Fruit fly (Drosophila melanogaster): Measurements from ENCODE around the gene CG5391.

- TF ChIP-seq CG32264 (GFP tag; optimal IDR thresholded peaks at IDR 0.05) (no peak), Hnf4 (GFP tag; optimal IDR thresholded peaks at IDR 0.05) (no peak), Dfd (GFP tag; optimal IDR thresholded peaks at IDR 0.05) (no peak), foxo (GFP tag; optimal IDR thresholded peaks at IDR 0.05) (no peak), rgr (GFP tag; optimal IDR thresholded peaks at IDR 0.05) (no peak), CrebA (GFP tag; optimal IDR thresholded peaks at IDR 0.05; ENCODE audit: borderline replicate concordance) (no peak)
These were observed 34.3 kb upstream of the CG5391 start for dm6 chr3R:22368077-22368776.
